Fruit fly (Drosophila melanogaster): ENCODE data around the gene CG5973.

DNA sequence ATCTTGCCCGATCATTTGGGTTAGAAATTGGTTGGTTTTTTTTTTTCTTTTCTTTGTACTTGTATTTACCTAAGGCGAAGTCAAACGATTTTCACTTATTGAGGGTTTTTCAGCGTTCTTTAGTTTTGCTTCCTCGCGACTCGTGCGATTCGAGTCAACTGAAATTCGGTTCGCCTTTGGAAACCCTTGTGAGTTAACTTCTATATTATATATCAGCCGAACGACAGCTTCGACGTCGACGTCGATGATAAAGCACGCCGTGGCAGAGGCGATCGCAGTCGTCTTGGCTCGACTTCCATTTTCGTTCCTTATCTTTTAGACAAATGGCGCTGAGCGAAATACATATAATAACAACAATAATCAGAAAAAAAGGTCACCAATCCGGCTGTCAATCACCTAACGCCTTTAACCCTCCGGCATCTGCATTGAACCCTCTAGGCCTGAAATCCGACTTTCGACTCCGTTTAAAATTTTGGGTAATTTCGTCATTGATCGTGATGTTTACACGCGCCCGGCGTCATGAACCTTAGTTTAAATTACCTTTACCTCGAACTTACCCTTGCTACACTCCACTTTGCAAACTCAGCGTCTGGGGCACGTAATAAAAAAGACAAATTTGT, 3.8 kb upstream of the CG5973 start, which contains the start of gene CG5958:
- TF ChIP-seq Myc (optimal IDR thresholded peaks at IDR 0.05): no peak
- TF ChIP-seq psq (optimal IDR thresholded peaks at IDR 0.05): no peak
